Worm (Caenorhabditis elegans): ENCODE results near the gene srh-282.

- TF ChIP-seq nhr-237 (tag; optimal IDR thresholded peaks at IDR 0.05) (no peak), lin-13 (GFP tag; optimal IDR thresholded peaks at IDR 0.05) (no peak)
Observed at ce11 chrIV:302743-303142, 29.5 kb upstream of the srh-282 start.

Data from whole organism, L1 larva.